Worm (Caenorhabditis elegans) whole organism, mixed stage, embryonic: ENCODE results near the gene nuaf-1.

Experiments used
- ces-1 ChIP-seq: fragments of 150-350 bp; optimal IDR thresholded peaks from 2 replicates; lab custom pipeline; 2014; ENCODE audit warnings: missing biosample characterization, missing genetic modification reagents, missing genetic modification characterization
- mab-5 ChIP-seq: fragments of 150-350 bp; optimal IDR thresholded peaks from 2 replicates; lab custom pipeline; 2014; ENCODE audit warnings: missing biosample characterization, missing genetic modification characterization
- nhr-12 ChIP-seq: fragments of 150-350 bp; optimal IDR thresholded peaks from 2 replicates; lab custom pipeline; 2014; ENCODE audit warnings: missing biosample characterization, missing genetic modification characterization
- unc-62 ChIP-seq: fragments of 150-350 bp; optimal IDR thresholded peaks from 2 replicates; lab custom pipeline; 2014; ENCODE audit warnings: missing biosample characterization, missing genetic modification reagents, missing genetic modification characterization

ce11 chrV:13556746-13557145 is 11.7 kb downstream of the nuaf-1 start, which contains the start of gene cav-2:
- TF ChIP-seq ces-1 (GFP tag; lab: Kevin White, UChicago) (peak; percentile 75), mab-5 (tag; lab: Kevin White, UChicago) (no peak), nhr-12 (tag; lab: Kevin White, UChicago) (no peak), unc-62 (GFP tag; lab: Kevin White, UChicago) (no peak)
